Worm (Caenorhabditis elegans) whole organism, young adult: ENCODE results near the gene sri-48.

ENCODE experiments used
- B0336.3 ChIP-seq: fragments of 200-800 bp; sonication (Bioruptor generic); IDR thresholded peaks from 2 replicates; pipeline ENCODE4 v1.3.6; 2022; ENCODE audit warnings: missing genetic modification characterization, missing compliant biosample characterization
- F33H1.4 ChIP-seq: fragments of 200-800 bp; sonication (Bioruptor generic); IDR thresholded peaks from 2 replicates; pipeline ENCODE4 v1.3.6; 2022; ENCODE audit warnings: missing genetic modification reagents, missing genetic modification characterization, missing compliant biosample characterization
- F55B11.4 ChIP-seq: sonication (generic microtip); optimal IDR thresholded peaks from 2 replicates; lab custom pipeline; 2016; ENCODE audit warnings: missing compliant biosample characterization, missing genetic modification characterization, borderline replicate concordance; ENCODE audit not compliant: insufficient read depth
- K11D2.4 ChIP-seq: fragments of 200-800 bp; sonication (Bioruptor generic); IDR thresholded peaks from 2 replicates; pipeline ENCODE4 v1.3.6; 2022; ENCODE audit warnings: missing genetic modification reagents, missing genetic modification characterization, missing compliant biosample characterization
- attf-5 ChIP-seq: fragments of 200-800 bp; sonication (Bioruptor generic); optimal IDR thresholded peaks from 2 replicates; lab custom pipeline; 2018; ENCODE audit warnings: mild to moderate bottlenecking, missing genetic modification characterization, missing compliant biosample characterization
- bed-1 ChIP-seq: fragments of 200-800 bp; sonication (Bioruptor generic); IDR thresholded peaks from 2 replicates; pipeline ENCODE4 v1.3.6; 2022; ENCODE audit warnings: missing genetic modification reagents, missing genetic modification characterization, missing compliant biosample characterization
- cebp-1 ChIP-seq, 2 experiments: fragments of 200-800 bp in 1 of 2; sonication (Bioruptor generic) in 1 of 2; sonication (generic microtip) in 1 of 2; IDR thresholded peaks in 1 of 2; optimal IDR thresholded peaks in 1 of 2; 2 replicates each; pipeline versions ENCODE4 v1.3.6 to Lab custom; 2017 to 2022; ENCODE audit warnings: missing compliant biosample characterization in 2 of 2, missing genetic modification characterization in 2 of 2, mild to moderate bottlenecking in 1 of 2, missing genetic modification reagents in 1 of 2, moderate library complexity in 1 of 2
- ceh-40 ChIP-seq: fragments of 200-800 bp; sonication (Bioruptor generic); IDR thresholded peaks from 2 replicates; pipeline ENCODE4 v1.3.6; 2022; ENCODE audit warnings: missing genetic modification characterization, missing compliant biosample characterization
- dox-1 ChIP-seq: fragments of 200-800 bp; sonication (Bioruptor generic); IDR thresholded peaks from 2 replicates; pipeline ENCODE4 v1.3.6; 2022; ENCODE audit warnings: missing genetic modification reagents, missing genetic modification characterization, missing compliant biosample characterization
- lin-54 ChIP-seq: fragments of 200-800 bp; sonication (Bioruptor generic); optimal IDR thresholded peaks from 2 replicates; lab custom pipeline; 2018; ENCODE audit warnings: mild to moderate bottlenecking, missing genetic modification characterization, missing compliant biosample characterization
- madf-8 ChIP-seq: fragments of 200-800 bp; sonication (Bioruptor generic); conservative IDR thresholded peaks from 2 replicates; pipeline ENCODE4 v1.3.6; 2022; ENCODE audit warnings: missing genetic modification reagents, missing genetic modification characterization, missing compliant biosample characterization
- snpc-4 ChIP-seq, 5 experiments: fragments of 150-350 bp in 1 of 5; sonication (generic microtip) in 4 of 5; optimal IDR thresholded peaks; 2 replicates each; lab custom pipeline; 2014 to 2018; ENCODE audit warnings: missing genetic modification characterization in 5 of 5, missing biosample characterization in 3 of 5, antibody characterized with exemption in 2 of 5, mild to moderate bottlenecking in 2 of 5, missing compliant biosample characterization in 2 of 5, missing genotype in 2 of 5, moderate library complexity in 2 of 5, missing genetic modification reagents in 1 of 5
- zim-3 ChIP-seq: sonication (generic microtip); optimal IDR thresholded peaks from 2 replicates; lab custom pipeline; 2017; ENCODE audit warnings: mild to moderate bottlenecking, missing genetic modification characterization, moderate library complexity, missing compliant biosample characterization

ce11 chrII:3202519-3202918 lies 1.4 kb upstream of the sri-48 start, which contains the start of gene sri-53:
- TF ChIP-seq bed-1 (GFP tag; lab: Robert Waterston, UW) (no peak), dox-1 (no peak), attf-5 (GFP tag; lab: Kevin White, UChicago) (no peak), F33H1.4 (GFP tag; lab: Robert Waterston, UW) (no peak), cebp-1 (GFP tag; IDR thresholded peaks at IDR 0.05; lab: Robert Waterston, UW) (no peak), cebp-1 (tag; optimal IDR thresholded peaks at IDR 0.05; lab: Kevin White, UChicago) (no peak), ceh-40 (GFP tag; lab: Robert Waterston, UW) (no peak), snpc-4 (GFP tag; optimal IDR thresholded peaks at IDR 0.05; lab: Kevin White, UChicago) (no peak), snpc-4 (tag; optimal IDR thresholded peaks at IDR 0.05; lab: Kevin White, UChicago) (no peak), K11D2.4 (GFP tag; lab: Robert Waterston, UW) (no peak), F55B11.4 (tag; lab: Kevin White, UChicago) (no peak), zim-3 (tag; lab: Kevin White, UChicago) (no peak), lin-54 (GFP tag; lab: Kevin White, UChicago) (no peak), madf-8 (GFP tag; lab: Robert Waterston, UW) (no peak), B0336.3 (GFP tag; lab: Robert Waterston, UW) (no peak)
